Fruit fly (Drosophila melanogaster): ENCODE measurements around the gene Bka.

Gene Bka

DNA sequence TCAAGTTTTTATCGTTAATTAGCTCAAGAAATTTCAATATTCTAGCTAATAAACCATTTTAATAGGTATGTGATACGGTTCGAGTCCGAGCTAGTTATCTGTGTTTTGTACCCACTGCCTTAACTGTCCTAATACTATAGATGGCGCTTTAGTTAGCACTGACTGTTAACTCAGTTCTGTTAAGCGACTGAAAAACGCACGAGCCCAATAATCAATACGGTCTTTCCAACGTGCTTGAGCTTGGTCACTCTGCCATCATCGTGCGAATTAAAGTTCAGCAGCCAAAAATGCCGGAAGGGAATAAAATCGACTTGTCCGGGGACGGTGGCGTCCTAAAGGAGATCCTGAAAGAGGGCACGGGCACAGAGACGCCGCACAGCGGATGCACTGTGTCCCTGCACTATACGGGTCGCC is 7.2 kb upstream of the Bka start, which contains the start of gene Fkbp59 (continued):
- TF ChIP-seq ato (GFP tag; IDR thresholded peaks at IDR 0.05; ENCODE audit: partially characterized antibody) (peak; percentile 92), odd (GFP tag; optimal IDR thresholded peaks at IDR 0.05) (no peak), CG9215 (GFP tag; IDR thresholded peaks at IDR 0.05) (no peak), CG12659 (GFP tag; optimal IDR thresholded peaks at IDR 0.05) (peak; percentile 37), Sry-δ (GFP tag; optimal IDR thresholded peaks at IDR 0.05) (peak; percentile 16), NFAT (GFP tag; IDR thresholded peaks at IDR 0.05) (peak; percentile 27; the same call in 1 of the 2 replicates), phol (tag; optimal IDR thresholded peaks at IDR 0.05) (peak; percentile 12), GATAe (GFP tag; conservative IDR thresholded peaks at IDR 0.05) (no peak), CG3726 (GFP tag; IDR thresholded peaks at IDR 0.05) (no peak), dpn (GFP tag; optimal IDR thresholded peaks at IDR 0.05) (peak in 1 of 2 experiments; percentile 4), Ets97D (GFP tag; optimal IDR thresholded peaks at IDR 0.05) (peak; percentile 23), Deaf1 (tag; optimal IDR thresholded peaks at IDR 0.05) (peak; percentile 6), pzg (GFP tag; optimal IDR thresholded peaks at IDR 0.05) (peak; percentile 78), crol (GFP tag; IDR thresholded peaks at IDR 0.05) (no peak), CG5245 (GFP tag; optimal IDR thresholded peaks at IDR 0.05) (no peak), nom (GFP tag; optimal IDR thresholded peaks at IDR 0.05) (peak; percentile 22), CG1603 (tag; optimal IDR thresholded peaks at IDR 0.05) (peak; percentile 63), CG6272 (GFP tag; IDR thresholded peaks at IDR 0.05) (no peak), Usf (GFP tag; optimal IDR thresholded peaks at IDR 0.05) (no peak), so (GFP tag; IDR thresholded peaks at IDR 0.05) (no peak), shn (GFP tag; optimal IDR thresholded peaks at IDR 0.05) (no peak), CG34224 (GFP tag; IDR thresholded peaks at IDR 0.05; ENCODE audit: partially characterized antibody) (peak; percentile 21; the same call in 1 of the 3 replicates), CG2199 (GFP tag; IDR thresholded peaks at IDR 0.05) (no peak), CrebB (tag; optimal IDR thresholded peaks at IDR 0.05) (peak; percentile 20), CG4617 (GFP tag; optimal IDR thresholded peaks at IDR 0.05; ENCODE audit: borderline replicate concordance) (peak; percentile 22), CG12071 (GFP tag; optimal IDR thresholded peaks at IDR 0.05) (no peak), sc (optimal IDR thresholded peaks at IDR 0.05) (no peak), sc (GFP tag; optimal IDR thresholded peaks at IDR 0.05) (no peak), CG2712 (tag; optimal IDR thresholded peaks at IDR 0.05) (peak; percentile 51), CG11247 (GFP tag; IDR thresholded peaks at IDR 0.05) (no peak), ftz-f1 (GFP tag; optimal IDR thresholded peaks at IDR 0.05) (no peak), CG8089 (GFP tag; optimal IDR thresholded peaks at IDR 0.05) (no peak), H15 (GFP tag; IDR thresholded peaks at IDR 0.05) (no peak), eyg (GFP tag; optimal IDR thresholded peaks at IDR 0.05) (no peak), zfh1 (GFP tag; IDR thresholded peaks at IDR 0.05) (peak; percentile 14; the same call in 1 of the 3 replicates), Hr51 (GFP tag; optimal IDR thresholded peaks at IDR 0.05) (peak in 1 of 2 experiments; percentile 37), Bteb2 (GFP tag; optimal IDR thresholded peaks at IDR 0.05) (no peak), CG10979 (tag; optimal IDR thresholded peaks at IDR 0.05) (no peak), Stat92E (GFP tag; optimal IDR thresholded peaks at IDR 0.05) (no peak), CkIIα-i1 (GFP tag; IDR thresholded peaks at IDR 0.05) (no peak), bbx (GFP tag; IDR thresholded peaks at IDR 0.05; ENCODE audit: partially characterized antibody) (peak; percentile 82), TFAM (GFP tag; optimal IDR thresholded peaks at IDR 0.05) (no peak), Ada2b (GFP tag; IDR thresholded peaks at IDR 0.05) (no peak), sna (GFP tag; IDR thresholded peaks at IDR 0.05; ENCODE audit: partially characterized antibody) (peak; percentile 69), run (tag; optimal IDR thresholded peaks at IDR 0.05) (no peak), her (GFP tag; optimal IDR thresholded peaks at IDR 0.05) (peak; percentile 69), NC2β (GFP tag; optimal IDR thresholded peaks at IDR 0.05) (no peak), grau (tag; optimal IDR thresholded peaks at IDR 0.05) (peak; percentile 22), Hsf (GFP tag; optimal IDR thresholded peaks at IDR 0.05) (peak; percentile 17), dan (GFP tag; IDR thresholded peaks at IDR 0.05) (no peak), chm (GFP tag; IDR thresholded peaks at IDR 0.05) (no peak)
